Worm (Caenorhabditis elegans) whole organism, early embryonic: ENCODE results near the gene C01G10.5.

ENCODE experiments used
- B0310.2 ChIP-seq: sonication (generic microtip); optimal IDR thresholded peaks from 2 replicates; lab custom pipeline; 2016; ENCODE audit warnings: mild to moderate bottlenecking, missing genetic modification characterization, missing compliant biosample characterization
- ama-1 ChIP-seq: fragments of 150-350 bp; optimal IDR thresholded peaks from 2 replicates; lab custom pipeline; 2014
- ceh-13 ChIP-seq: fragments of 200-800 bp; sonication (Bioruptor generic); optimal IDR thresholded peaks from 2 replicates; lab custom pipeline; 2018; ENCODE audit warnings: mild to moderate bottlenecking, missing genetic modification characterization, missing compliant biosample characterization
- ceh-36 ChIP-seq: sonication (generic microtip); optimal IDR thresholded peaks from 2 replicates; lab custom pipeline; 2016; ENCODE audit warnings: missing genetic modification characterization, inconsistent platforms, missing compliant biosample characterization
- hmbx-1 ChIP-seq: sonication (generic microtip); optimal IDR thresholded peaks from 2 replicates; lab custom pipeline; 2016; ENCODE audit warnings: mild to moderate bottlenecking, missing genetic modification characterization, missing compliant biosample characterization
- pes-1 ChIP-seq: fragments of 200-800 bp; sonication (Bioruptor generic); IDR thresholded peaks from 2 replicates; pipeline ENCODE4 v1.3.6; 2022; ENCODE audit warnings: missing genetic modification reagents, missing genetic modification characterization, missing compliant biosample characterization
- scrt-1 ChIP-seq: fragments of 200-800 bp; sonication (Bioruptor generic); IDR thresholded peaks from 2 replicates; pipeline ENCODE4 v1.3.6; 2022; ENCODE audit warnings: missing genetic modification characterization, missing compliant biosample characterization
- tbx-37 ChIP-seq: fragments of 200-800 bp; sonication (Bioruptor generic); conservative IDR thresholded peaks from 2 replicates; pipeline ENCODE4 v1.3.6; 2022; ENCODE audit warnings: missing genetic modification reagents, missing genetic modification characterization, missing compliant biosample characterization

DNA sequence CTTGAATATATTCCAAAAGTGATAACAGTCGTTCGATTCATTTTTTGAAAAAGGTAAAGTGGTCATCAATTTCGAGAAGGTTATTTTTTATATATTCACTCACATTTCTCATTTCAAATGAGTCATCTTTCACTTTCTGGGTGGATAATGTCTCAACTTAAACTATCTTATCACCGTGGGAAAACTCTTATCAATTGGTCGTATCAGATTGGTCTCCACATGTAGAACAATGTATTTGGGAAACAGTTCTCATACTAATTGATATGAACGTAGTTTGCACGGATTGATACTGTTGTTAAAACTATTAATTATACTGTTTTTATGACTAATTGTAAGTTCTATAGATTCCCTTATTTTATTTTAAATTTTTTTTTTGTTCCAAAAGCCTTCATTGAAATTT lies 44.5 kb upstream of the C01G10.5 start:
- TF ChIP-seq hmbx-1 (tag; lab: Kevin White, UChicago): no peak
- no peak for TF ChIP-seq ama-1 (lab: Kevin White, UChicago)
- no peak for TF ChIP-seq ceh-13
- TF ChIP-seq scrt-1 (GFP tag; lab: Robert Waterston, UW): no peak
- no peak for TF ChIP-seq ceh-36 (tag; lab: Kevin White, UChicago)
- TF ChIP-seq B0310.2 (tag; lab: Kevin White, UChicago): no peak
- no peak for TF ChIP-seq tbx-37 (GFP tag; lab: Robert Waterston, UW)
- TF ChIP-seq pes-1 (GFP tag; lab: Robert Waterston, UW): no peak
